Worm (Caenorhabditis elegans): ENCODE measurements around the gene dlhd-1.
A peak's percentile ranks its signal among the peaks of the same experiment; 100 is the strongest.
"Not testable (repeated sequence)": the region's sequence is repeated elsewhere in the genome, so short reads cannot be mapped to it uniquely, and the experiment has no call there.

ce11 chrII:1134314-1135108 is 37.4 kb downstream of the dlhd-1 start:
- not testable (repeated sequence) for TF ChIP-seq snpc-4 (GFP tag; optimal IDR thresholded peaks at IDR 0.05); snpc-4 (tag; optimal IDR thresholded peaks at IDR 0.05); lag-1 (GFP tag; IDR thresholded peaks at IDR 0.05)
- TF ChIP-seq madf-8 (GFP tag; conservative IDR thresholded peaks at IDR 0.05) = 0 out of 2 replicates have a peak, but pooled peaks have one; percentile 25
